Worm (Caenorhabditis elegans): ENCODE results near the gene smc-5.

DNA sequence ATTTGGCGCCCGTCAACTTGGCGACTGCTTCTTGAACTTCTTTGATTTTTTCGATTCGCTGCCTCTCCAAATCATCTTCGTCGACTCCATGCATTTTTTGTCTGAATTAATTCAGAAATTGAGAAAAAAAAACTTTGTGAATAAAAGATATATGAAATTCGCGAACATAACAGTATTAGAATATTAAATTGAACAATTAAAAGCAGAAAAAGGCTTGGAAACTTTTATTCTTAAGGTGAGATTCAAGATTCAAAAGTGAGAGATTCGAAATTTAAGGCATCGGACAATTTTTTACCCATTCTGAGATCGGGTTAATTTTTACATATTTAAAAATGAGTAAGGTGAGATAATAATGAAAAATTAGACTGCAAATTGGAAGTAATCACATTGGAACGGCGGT, 28.0 kb upstream of the smc-5 start, which contains the start of gene F33G12.3:
- TF ChIP-seq med-1 (GFP tag; optimal IDR thresholded peaks at IDR 0.05; ENCODE audit: insufficient read depth) (no peak), klf-2 (GFP tag; conservative IDR thresholded peaks at IDR 0.05) (no peak), T22C8.4 (GFP tag; IDR thresholded peaks at IDR 0.05) (no peak), flt-1 (GFP tag; IDR thresholded peaks at IDR 0.05) (no peak), ref-1 (GFP tag; conservative IDR thresholded peaks at IDR 0.05) (no peak), tab-1 (GFP tag; IDR thresholded peaks at IDR 0.05) (no peak), ztf-23 (GFP tag; IDR thresholded peaks at IDR 0.05) (no peak), ztf-29 (GFP tag; IDR thresholded peaks at IDR 0.05) (no peak)

Measured in whole organism, midembryonic.